Worm (Caenorhabditis elegans): ENCODE measurements around the gene paml-1.
"Not testable (repeated sequence)": the region's sequence is repeated elsewhere in the genome, so short reads cannot be mapped to it uniquely, and the experiment has no call there.

The paml-1 gene

DNA sequence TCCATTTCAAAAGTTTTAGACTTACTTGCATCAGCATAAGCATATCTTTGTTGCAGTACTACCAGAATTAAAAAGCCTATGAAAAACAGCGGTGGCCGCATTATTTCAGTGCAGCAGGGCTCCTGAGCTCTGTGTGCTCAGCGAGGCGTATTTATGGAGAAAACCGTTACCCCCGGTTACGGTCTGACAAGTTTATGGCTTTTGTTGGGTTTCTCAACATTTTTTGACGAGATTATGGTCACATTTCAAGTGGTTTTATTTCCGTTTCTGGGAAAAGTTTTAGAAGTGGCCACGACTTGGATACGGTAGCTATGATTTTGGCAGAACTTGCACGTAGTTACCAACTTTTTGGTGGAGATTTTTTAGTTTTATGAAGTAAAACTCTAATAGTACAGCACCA is at the start of gene paml-1:
TSS of gene paml-1 (minus strand) at position 101 of the 400 bp plus-strand sequence.
- TF ChIP-seq mep-1 (tag; optimal IDR thresholded peaks at IDR 0.05) (no peak), lin-32 (GFP tag; optimal IDR thresholded peaks at IDR 0.05) (no peak), nhr-28 (tag; optimal IDR thresholded peaks at IDR 0.05) (no peak), elt-1 (tag; optimal IDR thresholded peaks at IDR 0.05; ENCODE audit: borderline replicate concordance, insufficient read depth) (no peak), mls-2 (tag; optimal IDR thresholded peaks at IDR 0.05) (no peak), ceh-43 (GFP tag; optimal IDR thresholded peaks at IDR 0.05) (no peak)

DNA sequence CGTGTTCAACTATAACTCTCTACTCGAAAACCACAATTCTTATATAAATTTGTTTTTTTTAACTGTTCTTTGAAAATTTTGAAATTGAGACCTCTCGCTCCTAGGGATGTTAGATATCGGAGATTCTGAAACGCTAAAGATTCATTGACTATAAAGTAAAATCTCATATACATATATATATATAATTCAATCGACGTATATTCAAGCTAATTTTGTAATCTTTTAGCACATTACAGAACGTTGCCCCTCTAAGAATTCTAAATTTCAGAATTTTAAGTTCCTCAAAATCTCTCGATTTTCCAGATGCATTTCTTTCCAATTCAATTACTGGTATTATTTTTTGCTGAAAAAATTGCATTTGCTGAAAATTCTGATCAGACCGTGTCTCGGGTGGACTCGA is 44.9 kb upstream of the paml-1 start, which contains the start of gene pad-2:
TSS of gene pad-2 (plus strand) at position 301 of the 400 bp plus-strand sequence.
- TF ChIP-seq ham-2 (GFP tag; optimal IDR thresholded peaks at IDR 0.05) = no peak
- no peak for TF ChIP-seq lin-13 (tag; optimal IDR thresholded peaks at IDR 0.05)
- TF ChIP-seq unc-120 (tag; optimal IDR thresholded peaks at IDR 0.05; ENCODE audit: poor library complexity, severe bottlenecking) = no peak
- no peak for TF ChIP-seq elt-3 (tag; optimal IDR thresholded peaks at IDR 0.05)
- no peak for TF ChIP-seq ceh-83 (GFP tag; optimal IDR thresholded peaks at IDR 0.05)

DNA sequence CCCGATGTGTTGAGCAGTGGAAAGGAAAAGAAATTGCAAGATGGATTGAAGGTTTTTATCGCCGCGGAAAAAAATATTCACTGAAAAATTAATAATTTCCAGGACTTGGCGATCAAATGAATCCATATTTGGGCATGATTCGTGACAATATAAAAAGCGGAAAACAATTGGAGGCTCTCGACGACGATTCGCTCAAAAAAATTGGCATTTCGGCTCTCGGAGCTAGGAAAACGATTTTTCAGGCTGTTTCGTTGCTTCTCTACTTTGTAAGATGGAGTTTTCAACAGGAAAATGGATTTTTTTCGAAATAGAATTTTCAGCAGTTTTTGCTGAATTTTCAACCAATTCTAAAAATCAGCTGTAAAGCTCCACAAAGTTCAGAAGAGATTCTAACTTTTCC is 37.9 kb upstream of the paml-1 start:
- TF ChIP-seq M03D4.4 (tag; optimal IDR thresholded peaks at IDR 0.05) (no peak), unc-39 (tag; optimal IDR thresholded peaks at IDR 0.05) (no peak), elt-1 (tag; optimal IDR thresholded peaks at IDR 0.05; ENCODE audit: borderline replicate concordance, insufficient read depth) (no peak), bed-3 (GFP tag; optimal IDR thresholded peaks at IDR 0.05) (no peak), drap-1 (GFP tag; optimal IDR thresholded peaks at IDR 0.05) (no peak), lin-13 (tag; optimal IDR thresholded peaks at IDR 0.05) (no peak), hlh-1 (tag; optimal IDR thresholded peaks at IDR 0.05) (no peak), ceh-43 (GFP tag; optimal IDR thresholded peaks at IDR 0.05) (no peak)

DNA sequence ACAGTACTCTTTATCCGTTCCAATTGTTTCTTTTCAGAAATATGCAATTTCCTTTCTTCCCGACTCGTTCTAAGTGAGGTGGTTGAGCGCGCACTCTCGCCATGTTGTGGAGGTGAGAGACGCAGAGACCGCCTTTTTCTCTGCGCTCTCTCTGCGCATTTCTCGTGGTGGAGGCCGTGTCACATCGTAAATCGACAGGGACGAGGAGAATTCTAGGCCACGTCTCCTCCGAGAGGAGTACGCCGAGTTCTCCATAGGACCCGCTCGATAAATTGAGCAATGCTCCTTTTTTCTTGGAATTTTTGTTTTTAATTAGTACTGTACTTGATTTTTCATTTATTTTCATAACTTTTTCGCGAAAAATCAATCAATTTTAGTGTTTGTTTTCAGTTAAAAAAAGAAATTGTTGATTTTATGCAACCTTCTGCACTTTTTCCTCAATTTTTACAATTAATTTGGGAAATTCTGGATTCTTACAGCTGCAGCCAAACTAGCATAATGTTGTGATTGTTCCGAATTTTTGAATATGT is 37.0 kb upstream of the paml-1 start, which contains the start of gene cnk-1:
TSS of gene cnk-1 (plus strand) at position 480 of the 530 bp plus-strand sequence.
- TF ChIP-seq flh-1 (GFP tag; optimal IDR thresholded peaks at IDR 0.05) (no peak), drap-1 (GFP tag; optimal IDR thresholded peaks at IDR 0.05) (peak; percentile 5), mep-1 (tag; optimal IDR thresholded peaks at IDR 0.05) (peak; percentile 13), sptf-1 (tag; optimal IDR thresholded peaks at IDR 0.05) (peak; percentile 41), ces-1 (GFP tag; optimal IDR thresholded peaks at IDR 0.05) (peak; percentile 10), mls-2 (tag; optimal IDR thresholded peaks at IDR 0.05) (peak; percentile 13), lsy-2 (tag; optimal IDR thresholded peaks at IDR 0.05) (peak; percentile 22), unc-62 (GFP tag; optimal IDR thresholded peaks at IDR 0.05) (no peak), ceh-39 (tag; optimal IDR thresholded peaks at IDR 0.05) (peak; percentile 11), pha-4 (tag; optimal IDR thresholded peaks at IDR 0.05) (peak; percentile 17)

DNA sequence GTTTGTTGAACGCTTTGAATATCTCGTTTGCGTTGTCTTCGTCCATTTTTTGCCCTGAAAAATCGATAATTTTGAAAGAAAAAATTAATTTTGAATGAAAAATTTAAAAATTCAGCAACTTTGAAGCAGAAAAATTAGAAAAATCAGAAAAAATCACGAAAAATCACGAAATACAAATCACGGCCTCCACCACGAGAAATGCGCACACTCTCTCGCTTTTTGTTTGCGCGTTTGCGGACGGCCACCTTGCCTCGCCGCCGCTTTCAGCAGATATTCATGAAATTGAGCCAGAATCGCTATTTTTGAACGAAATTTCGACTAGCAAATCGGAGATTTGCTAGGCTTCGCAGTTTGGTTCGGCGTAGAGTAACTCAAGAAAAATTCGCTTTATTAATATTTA is 32.9 kb upstream of the paml-1 start, which contains the start of gene inpp-4B:
TSS of gene inpp-4B (minus strand) at position 54 of the 400 bp plus-strand sequence.
- TF ChIP-seq nhr-2, mep-1, snpc-4 (tag; optimal IDR thresholded peaks at IDR 0.05): not testable (repeated sequence)

DNA sequence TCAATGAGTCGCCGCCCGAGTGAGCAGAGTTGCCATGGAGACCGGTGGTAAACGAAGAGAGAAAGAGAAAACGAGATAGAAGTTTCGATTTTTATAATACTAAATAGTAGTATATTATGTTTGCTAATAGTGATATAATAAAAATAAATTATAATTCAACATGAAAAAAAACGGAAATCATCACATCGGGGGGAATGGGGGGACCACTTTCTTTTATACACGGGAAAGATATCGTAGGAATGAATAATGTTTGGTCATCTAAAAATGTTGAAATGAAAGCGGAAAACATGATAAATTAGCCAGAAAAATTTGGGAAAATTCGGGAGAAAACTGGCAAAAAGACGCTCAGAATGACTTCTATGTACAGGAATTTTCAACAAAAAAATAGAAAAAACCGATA is 27.8 kb upstream of the paml-1 start, which contains the start of gene bbs-5:
TSS of gene bbs-5 (minus strand) at position 101 of the 400 bp plus-strand sequence.
- TF ChIP-seq nhr-237 (tag; optimal IDR thresholded peaks at IDR 0.05) (no peak), mab-5 (tag; optimal IDR thresholded peaks at IDR 0.05) (no peak), sptf-1 (tag; optimal IDR thresholded peaks at IDR 0.05) (no peak), elt-3 (tag; optimal IDR thresholded peaks at IDR 0.05) (no peak), unc-39 (tag; optimal IDR thresholded peaks at IDR 0.05) (no peak), blmp-1 (tag; optimal IDR thresholded peaks at IDR 0.05) (no peak), pha-4 (tag; optimal IDR thresholded peaks at IDR 0.05) (no peak), unc-120 (tag; optimal IDR thresholded peaks at IDR 0.05; ENCODE audit: poor library complexity, severe bottlenecking) (no peak), snpc-4 (tag; optimal IDR thresholded peaks at IDR 0.05) (no peak), mls-2 (tag; optimal IDR thresholded peaks at IDR 0.05) (no peak), nhr-12 (tag; optimal IDR thresholded peaks at IDR 0.05) (no peak), lsy-2 (tag; optimal IDR thresholded peaks at IDR 0.05) (no peak), sem-2 (GFP tag; optimal IDR thresholded peaks at IDR 0.05) (no peak), hlh-1 (tag; optimal IDR thresholded peaks at IDR 0.05) (no peak), tbx-8 (GFP tag; optimal IDR thresholded peaks at IDR 0.05) (no peak), nhr-2 (tag; optimal IDR thresholded peaks at IDR 0.05) (no peak)

All from whole organism, mixed stage, embryonic.